In genomic region chr3R:12722392-12722914, dm6 we compare ENCODE assay signal across 1 fruit fly cellular context.
TF ChIP-seq lines count a peak whose summit lies in the region.

Gene Men, minus strand, starts transcription at chr3R:12722442.

TF ChIP-seq in whole organism, embryonic, 481 proteins besides CTCF, POLR2A, EP300 and RAD21 (continued from another document and continues in another):
- TF ChIP-seq CG31365 (tag; optimal IDR thresholded peaks at IDR 0.05; lab: Kevin White, UChicago), result no peak
- TF ChIP-seq CkIIα-i1 (GFP tag; IDR thresholded peaks at IDR 0.05; lab: Robert Waterston, UW), result no peak
- peak; percentile 13 for TF ChIP-seq Six4 (GFP tag; optimal IDR thresholded peaks at IDR 0.05; lab: Kevin White, UChicago)
- peak; percentile 16 for TF ChIP-seq Vsx1 (GFP tag; optimal IDR thresholded peaks at IDR 0.05; lab: Kevin White, UChicago)
- no peak for TF ChIP-seq CG7963 (GFP tag; IDR thresholded peaks at IDR 0.05; lab: Robert Waterston, UW; ENCODE audit: partially characterized antibody)
- TF ChIP-seq yki (optimal IDR thresholded peaks at IDR 0.05; lab: Kevin White, UChicago), result no peak
- TF ChIP-seq CG16779 (GFP tag; IDR thresholded peaks at IDR 0.05; lab: Robert Waterston, UW), result no peak
- TF ChIP-seq ab (GFP tag; optimal IDR thresholded peaks at IDR 0.05; lab: Kevin White, UChicago), result no peak
- TF ChIP-seq Oaz (GFP tag; IDR thresholded peaks at IDR 0.05; lab: Robert Waterston, UW), result peak; percentile 64
- TF ChIP-seq Med (GFP tag; lab: Kevin White, UChicago), result peak; percentile 71
- TF ChIP-seq Eip74EF (GFP tag; optimal IDR thresholded peaks at IDR 0.05; lab: Kevin White, UChicago), result peak in 1 of 2 experiments; percentile 59
- TF ChIP-seq lab (GFP tag; optimal IDR thresholded peaks at IDR 0.05; lab: Kevin White, UChicago), result peak; percentile 75
- no peak for TF ChIP-seq NK7.1 (GFP tag; optimal IDR thresholded peaks at IDR 0.05; lab: Kevin White, UChicago)
- no peak for TF ChIP-seq CG16813 (GFP tag; IDR thresholded peaks at IDR 0.05; lab: Robert Waterston, UW; ENCODE audit: partially characterized antibody)
- TF ChIP-seq CG43689 (GFP tag; IDR thresholded peaks at IDR 0.05; lab: Robert Waterston, UW), result no peak
- TF ChIP-seq CG10565 (GFP tag; optimal IDR thresholded peaks at IDR 0.05; lab: Kevin White, UChicago), result no peak
- TF ChIP-seq eve (GFP tag; optimal IDR thresholded peaks at IDR 0.05; lab: Kevin White, UChicago), result peak in 1 of 2 experiments; percentile 32
- peak; percentile 76 for TF ChIP-seq Fer1 (GFP tag; optimal IDR thresholded peaks at IDR 0.05; lab: Kevin White, UChicago)
- TF ChIP-seq Jarid2 (GFP tag; optimal IDR thresholded peaks at IDR 0.05; lab: Kevin White, UChicago), result peak; percentile 46
- TF ChIP-seq CG12071 (GFP tag; optimal IDR thresholded peaks at IDR 0.05; lab: Kevin White, UChicago), result peak; percentile 7
- TF ChIP-seq CG12104 (GFP tag; optimal IDR thresholded peaks at IDR 0.05; lab: Kevin White, UChicago), result peak; percentile 48
- TF ChIP-seq disco-r (GFP tag; optimal IDR thresholded peaks at IDR 0.05; lab: Kevin White, UChicago), result no peak
- TF ChIP-seq Dp (GFP tag; optimal IDR thresholded peaks at IDR 0.05; lab: Kevin White, UChicago), result no peak
- no peak for TF ChIP-seq tna (GFP tag; IDR thresholded peaks at IDR 0.05; lab: Robert Waterston, UW; ENCODE audit: partially characterized antibody)
- TF ChIP-seq ac (GFP tag; optimal IDR thresholded peaks at IDR 0.05; lab: Kevin White, UChicago), result no peak
- no peak for TF ChIP-seq CG17612 (GFP tag; IDR thresholded peaks at IDR 0.05; lab: Robert Waterston, UW)
- TF ChIP-seq pho (GFP tag; optimal IDR thresholded peaks at IDR 0.05; lab: Kevin White, UChicago), result no peak
- 0 out of 2 replicates have a peak, but pooled peaks have one; percentile 37 for TF ChIP-seq CG4730 (GFP tag; IDR thresholded peaks at IDR 0.05; lab: Robert Waterston, UW)
- peak; percentile 61 for TF ChIP-seq bcd (GFP tag; optimal IDR thresholded peaks at IDR 0.05; lab: Kevin White, UChicago)
- TF ChIP-seq Lpt (GFP tag; optimal IDR thresholded peaks at IDR 0.05; lab: Kevin White, UChicago), result no peak
- TF ChIP-seq tin (GFP tag; optimal IDR thresholded peaks at IDR 0.05; lab: Kevin White, UChicago), result peak; percentile 27
- peak; percentile 83 for TF ChIP-seq gem (tag; optimal IDR thresholded peaks at IDR 0.05; lab: Kevin White, UChicago)
- no peak for TF ChIP-seq gt (GFP tag; IDR thresholded peaks at IDR 0.05; lab: Robert Waterston, UW)
- no peak for TF ChIP-seq CG10321 (GFP tag; IDR thresholded peaks at IDR 0.05; lab: Robert Waterston, UW)
- TF ChIP-seq CG14860 (GFP tag; IDR thresholded peaks at IDR 0.05; lab: Robert Waterston, UW; ENCODE audit: partially characterized antibody), result no peak
- TF ChIP-seq CG9932 (GFP tag; IDR thresholded peaks at IDR 0.05; lab: Robert Waterston, UW), result 0 out of 2 replicates have a peak, but pooled peaks have one; percentile 9
- TF ChIP-seq sd (tag; optimal IDR thresholded peaks at IDR 0.05; lab: Kevin White, UChicago), result peak; percentile 38
- TF ChIP-seq onecut (GFP tag; IDR thresholded peaks at IDR 0.05; lab: Robert Waterston, UW), result peak; percentile 36; the same call in 1 of the 2 replicates
- peak; percentile 64 for TF ChIP-seq stc (GFP tag; IDR thresholded peaks at IDR 0.05; lab: Robert Waterston, UW)
- peak; percentile 82 for TF ChIP-seq sens (GFP tag; lab: Kevin White, UChicago)
- no peak for TF ChIP-seq Ets97D (GFP tag; optimal IDR thresholded peaks at IDR 0.05; lab: Kevin White, UChicago)
- TF ChIP-seq vfl (GFP tag; optimal IDR thresholded peaks at IDR 0.05; lab: Kevin White, UChicago), result no peak
- TF ChIP-seq Chrac-16 (GFP tag; optimal IDR thresholded peaks at IDR 0.05; lab: Kevin White, UChicago), result peak; percentile 20
- peak; percentile 33 for TF ChIP-seq CG2120 (GFP tag; optimal IDR thresholded peaks at IDR 0.05; lab: Kevin White, UChicago)
- TF ChIP-seq D (optimal IDR thresholded peaks at IDR 0.05; lab: Kevin White, UChicago), result no peak
- TF ChIP-seq D (GFP tag; optimal IDR thresholded peaks at IDR 0.05; lab: Kevin White, UChicago), result peak; percentile 34
- peak; percentile 77 for TF ChIP-seq Sox100B (GFP tag; optimal IDR thresholded peaks at IDR 0.05; lab: Kevin White, UChicago)
- TF ChIP-seq CG7357 (GFP tag; IDR thresholded peaks at IDR 0.05; lab: Robert Waterston, UW), result peak; percentile 57; the same call in 1 of the 3 replicates
- peak; percentile 38; the same call in 1 of the 2 replicates for TF ChIP-seq CG11247 (GFP tag; IDR thresholded peaks at IDR 0.05; lab: Robert Waterston, UW)
- peak; percentile 60 for TF ChIP-seq ATbp (GFP tag; optimal IDR thresholded peaks at IDR 0.05; lab: Kevin White, UChicago)
- no peak for TF ChIP-seq ewg (GFP tag; optimal IDR thresholded peaks at IDR 0.05; lab: Kevin White, UChicago)
- TF ChIP-seq fd64A (GFP tag; optimal IDR thresholded peaks at IDR 0.05; lab: Kevin White, UChicago), result no peak
- TF ChIP-seq lbe (GFP tag; optimal IDR thresholded peaks at IDR 0.05; lab: Kevin White, UChicago), result no peak
- no peak; the same call in 1 of the 2 replicates for TF ChIP-seq Atf6 (GFP tag; IDR thresholded peaks at IDR 0.05; lab: Robert Waterston, UW)
- TF ChIP-seq Sox102F (GFP tag; optimal IDR thresholded peaks at IDR 0.05; lab: Kevin White, UChicago), result peak; percentile 73
- peak; percentile 65 for TF ChIP-seq ranshi (GFP tag; IDR thresholded peaks at IDR 0.05; lab: Robert Waterston, UW)
- TF ChIP-seq E2f2 (GFP tag; IDR thresholded peaks at IDR 0.05; lab: Robert Waterston, UW), result peak; percentile 50; the same call in 1 of the 2 replicates
- no peak for TF ChIP-seq usp (GFP tag; optimal IDR thresholded peaks at IDR 0.05; lab: Kevin White, UChicago)
- no peak for TF ChIP-seq pnt (GFP tag; optimal IDR thresholded peaks at IDR 0.05; lab: Kevin White, UChicago)
- TF ChIP-seq Fer2 (tag; optimal IDR thresholded peaks at IDR 0.05; lab: Kevin White, UChicago), result peak; percentile 34
- TF ChIP-seq Ptx1 (GFP tag; IDR thresholded peaks at IDR 0.05; lab: Robert Waterston, UW), result peak; percentile 80
- TF ChIP-seq fru (optimal IDR thresholded peaks at IDR 0.05; lab: Kevin White, UChicago), result no peak
- TF ChIP-seq H15 (GFP tag; IDR thresholded peaks at IDR 0.05; lab: Robert Waterston, UW), result no peak
- TF ChIP-seq CG4282 (GFP tag; optimal IDR thresholded peaks at IDR 0.05; lab: Kevin White, UChicago), result no peak
- no peak for TF ChIP-seq vnd (GFP tag; IDR thresholded peaks at IDR 0.05; lab: Robert Waterston, UW; ENCODE audit: partially characterized antibody)
- TF ChIP-seq CG8478 (optimal IDR thresholded peaks at IDR 0.05; lab: Kevin White, UChicago), result no peak
- no peak for TF ChIP-seq CG31388 (GFP tag; optimal IDR thresholded peaks at IDR 0.05; lab: Kevin White, UChicago)
- no peak for TF ChIP-seq Ravus (GFP tag; IDR thresholded peaks at IDR 0.05; lab: Robert Waterston, UW)
- TF ChIP-seq CG16815 (GFP tag; optimal IDR thresholded peaks at IDR 0.05; lab: Kevin White, UChicago), result no peak
- peak; percentile 13 for TF ChIP-seq CG12155 (GFP tag; optimal IDR thresholded peaks at IDR 0.05; lab: Kevin White, UChicago)
- TF ChIP-seq CG15601 (tag; optimal IDR thresholded peaks at IDR 0.05; lab: Kevin White, UChicago), result peak; percentile 37
- TF ChIP-seq CG31441 (GFP tag; IDR thresholded peaks at IDR 0.05; lab: Robert Waterston, UW), result peak; percentile 81
- peak; percentile 45 for TF ChIP-seq gsb-n (tag; optimal IDR thresholded peaks at IDR 0.05; lab: Kevin White, UChicago)
- peak; percentile 19; the same call in 1 of the 2 replicates for TF ChIP-seq ro (GFP tag; IDR thresholded peaks at IDR 0.05; lab: Robert Waterston, UW)
- TF ChIP-seq pb (GFP tag; optimal IDR thresholded peaks at IDR 0.05; lab: Kevin White, UChicago), result no peak
- peak; percentile 63; the same call in 2 of the 3 replicates for TF ChIP-seq tgo (GFP tag; IDR thresholded peaks at IDR 0.05; lab: Robert Waterston, UW)
- TF ChIP-seq MTF-1 (GFP tag; optimal IDR thresholded peaks at IDR 0.05; lab: Kevin White, UChicago; ENCODE audit: borderline replicate concordance), result no peak
- TF ChIP-seq ems (GFP tag; optimal IDR thresholded peaks at IDR 0.05; lab: Kevin White, UChicago), result peak; percentile 19
- TF ChIP-seq CG6813 (GFP tag; optimal IDR thresholded peaks at IDR 0.05; lab: Kevin White, UChicago), result no peak
- no peak for TF ChIP-seq Hey (tag; optimal IDR thresholded peaks at IDR 0.05; lab: Kevin White, UChicago)
- TF ChIP-seq CG17328 (GFP tag; IDR thresholded peaks at IDR 0.05; lab: Robert Waterston, UW), result no peak
- TF ChIP-seq CG8089 (GFP tag; optimal IDR thresholded peaks at IDR 0.05; lab: Kevin White, UChicago), result no peak
- no peak for TF ChIP-seq CG7987 (GFP tag; optimal IDR thresholded peaks at IDR 0.05; lab: Kevin White, UChicago)
- no peak for TF ChIP-seq CG1603 (tag; optimal IDR thresholded peaks at IDR 0.05; lab: Kevin White, UChicago)
- TF ChIP-seq bbx (GFP tag; IDR thresholded peaks at IDR 0.05; lab: Robert Waterston, UW; ENCODE audit: partially characterized antibody), result no peak
- no peak for TF ChIP-seq Sry-β (GFP tag; optimal IDR thresholded peaks at IDR 0.05; lab: Kevin White, UChicago)
- TF ChIP-seq HLH3B (GFP tag; IDR thresholded peaks at IDR 0.05; lab: Robert Waterston, UW), result peak; percentile 66
- peak; percentile 63 for TF ChIP-seq Meics (GFP tag; optimal IDR thresholded peaks at IDR 0.05; lab: Kevin White, UChicago)
- TF ChIP-seq CG3407 (GFP tag; optimal IDR thresholded peaks at IDR 0.05; lab: Kevin White, UChicago), result peak; percentile 37
- TF ChIP-seq br (optimal IDR thresholded peaks at IDR 0.05; lab: Kevin White, UChicago), result no peak
- 0 out of 2 replicates have a peak, but pooled peaks have one; percentile 43 for TF ChIP-seq Awh (GFP tag; IDR thresholded peaks at IDR 0.05; lab: Robert Waterston, UW)
- TF ChIP-seq dimm (GFP tag; IDR thresholded peaks at IDR 0.05; lab: Robert Waterston, UW), result no peak
- TF ChIP-seq CG2678 (tag; optimal IDR thresholded peaks at IDR 0.05; lab: Kevin White, UChicago), result peak; percentile 85
- TF ChIP-seq bab2 (GFP tag; optimal IDR thresholded peaks at IDR 0.05; lab: Kevin White, UChicago), result no peak
- TF ChIP-seq Taf1 (GFP tag; IDR thresholded peaks at IDR 0.05; lab: Robert Waterston, UW), result no peak
- no peak for TF ChIP-seq CG11398 (GFP tag; optimal IDR thresholded peaks at IDR 0.05; lab: Kevin White, UChicago)
- 0 out of 2 replicates have a peak, but pooled peaks have one; percentile 9 for TF ChIP-seq ara (GFP tag; IDR thresholded peaks at IDR 0.05; lab: Robert Waterston, UW)
- no peak for TF ChIP-seq CG4404 (GFP tag; IDR thresholded peaks at IDR 0.05; lab: Robert Waterston, UW)
- no peak for TF ChIP-seq CG8765 (GFP tag; IDR thresholded peaks at IDR 0.05; lab: Robert Waterston, UW)
- no peak for TF ChIP-seq ERR (GFP tag; optimal IDR thresholded peaks at IDR 0.05; lab: Kevin White, UChicago)
- TF ChIP-seq ken (GFP tag; IDR thresholded peaks at IDR 0.05; lab: Robert Waterston, UW), result no peak
- TF ChIP-seq CG34376 (GFP tag; optimal IDR thresholded peaks at IDR 0.05; lab: Kevin White, UChicago), result no peak
- TF ChIP-seq CG15011 (GFP tag; optimal IDR thresholded peaks at IDR 0.05; lab: Kevin White, UChicago), result no peak
- TF ChIP-seq oc (tag; optimal IDR thresholded peaks at IDR 0.05; lab: Kevin White, UChicago), result peak; percentile 41
- TF ChIP-seq CG10267 (tag; optimal IDR thresholded peaks at IDR 0.05; lab: Kevin White, UChicago), result peak; percentile 35
- TF ChIP-seq Lhr (GFP tag; optimal IDR thresholded peaks at IDR 0.05; lab: Kevin White, UChicago), result no peak
- no peak for TF ChIP-seq knrl (GFP tag; IDR thresholded peaks at IDR 0.05; lab: Robert Waterston, UW; ENCODE audit: partially characterized antibody)
- TF ChIP-seq CG18599 (GFP tag; optimal IDR thresholded peaks at IDR 0.05; lab: Kevin White, UChicago), result peak; percentile 61
- peak; percentile 26 for TF ChIP-seq lilli (GFP tag; optimal IDR thresholded peaks at IDR 0.05; lab: Kevin White, UChicago)
- TF ChIP-seq CG13123 (GFP tag; optimal IDR thresholded peaks at IDR 0.05; lab: Kevin White, UChicago), result no peak
- TF ChIP-seq CG10543 (GFP tag; optimal IDR thresholded peaks at IDR 0.05; lab: Kevin White, UChicago), result peak; percentile 31
- no peak for TF ChIP-seq CG1647 (GFP tag; optimal IDR thresholded peaks at IDR 0.05; lab: Kevin White, UChicago)
- peak; percentile 47; the same call in 1 of the 2 replicates for TF ChIP-seq klu (GFP tag; IDR thresholded peaks at IDR 0.05; lab: Robert Waterston, UW)
- no peak for TF ChIP-seq Side (GFP tag; optimal IDR thresholded peaks at IDR 0.05; lab: Kevin White, UChicago)
- no peak; the same call in 1 of the 2 replicates for TF ChIP-seq wdn (GFP tag; IDR thresholded peaks at IDR 0.05; lab: Robert Waterston, UW)
- 0 out of 3 replicates have a peak, but pooled peaks have one; percentile 22 for TF ChIP-seq B-H1 (GFP tag; IDR thresholded peaks at IDR 0.05; lab: Robert Waterston, UW)
- TF ChIP-seq B-H2 (GFP tag; optimal IDR thresholded peaks at IDR 0.05; lab: Kevin White, UChicago), result no peak
- no peak for TF ChIP-seq sim (GFP tag; IDR thresholded peaks at IDR 0.05; lab: Robert Waterston, UW)
- peak; percentile 13; the same call in 1 of the 2 replicates for TF ChIP-seq CG4360 (GFP tag; IDR thresholded peaks at IDR 0.05; lab: Robert Waterston, UW)
- TF ChIP-seq toy (GFP tag; IDR thresholded peaks at IDR 0.05; lab: Robert Waterston, UW), result no peak
- peak; percentile 1 for TF ChIP-seq CG15514 (GFP tag; optimal IDR thresholded peaks at IDR 0.05; lab: Kevin White, UChicago)
- peak; percentile 46 for TF ChIP-seq odd (GFP tag; optimal IDR thresholded peaks at IDR 0.05; lab: Kevin White, UChicago)
- TF ChIP-seq Hr3 (GFP tag; optimal IDR thresholded peaks at IDR 0.05; lab: Kevin White, UChicago), result peak; percentile 34
- peak; percentile 27 for TF ChIP-seq CG13894 (tag; optimal IDR thresholded peaks at IDR 0.05; lab: Kevin White, UChicago)
- TF ChIP-seq ci (GFP tag; IDR thresholded peaks at IDR 0.05; lab: Robert Waterston, UW), result 0 out of 3 replicates have a peak, but pooled peaks have one; percentile 24
- no peak for TF ChIP-seq MESR4 (GFP tag; optimal IDR thresholded peaks at IDR 0.05; lab: Kevin White, UChicago)
- no peak for TF ChIP-seq Ets65A (GFP tag; lab: Kevin White, UChicago)
- TF ChIP-seq row (GFP tag; IDR thresholded peaks at IDR 0.05; lab: Robert Waterston, UW), result peak; percentile 70
- 0 out of 3 replicates have a peak, but pooled peaks have one; percentile 42 for TF ChIP-seq zfh1 (GFP tag; IDR thresholded peaks at IDR 0.05; lab: Robert Waterston, UW)
- no peak for TF ChIP-seq maf-S (GFP tag; optimal IDR thresholded peaks at IDR 0.05; lab: Kevin White, UChicago)
- peak; percentile 65 for TF ChIP-seq fd96Cb (tag; optimal IDR thresholded peaks at IDR 0.05; lab: Kevin White, UChicago)
- no peak for TF ChIP-seq CG4854 (GFP tag; optimal IDR thresholded peaks at IDR 0.05; lab: Kevin White, UChicago)
- no peak for TF ChIP-seq HmgD (GFP tag; optimal IDR thresholded peaks at IDR 0.05; lab: Kevin White, UChicago)
